Worm (Caenorhabditis elegans): ENCODE results near the gene F46C8.3.
A peak's percentile ranks its signal among the peaks of the same experiment; 100 is the strongest.

Gene F46C8.3

DNA sequence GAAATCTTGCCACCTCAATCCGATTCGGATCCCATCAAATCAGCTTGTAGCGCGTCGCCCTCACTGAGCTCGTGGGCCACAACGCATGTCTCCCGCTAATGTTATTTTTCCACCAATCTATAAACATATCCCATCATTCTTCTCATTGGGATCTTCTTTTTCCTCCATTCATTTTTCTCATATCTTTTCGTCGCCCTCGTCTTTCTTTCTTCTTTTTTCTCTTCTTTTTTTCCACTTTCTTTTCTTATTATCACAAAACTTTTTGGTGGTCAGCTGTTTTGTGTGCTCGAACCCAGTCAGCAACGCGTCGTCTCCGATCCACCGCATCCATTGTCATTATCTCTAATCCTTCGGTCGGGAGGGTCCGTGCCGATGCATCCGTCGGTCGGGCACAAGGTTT lies 1.6 kb upstream of the F46C8.3 start:
- TF ChIP-seq nhr-23 (tag; optimal IDR thresholded peaks at IDR 0.05) = no peak
- TF ChIP-seq nfya-1 (tag; optimal IDR thresholded peaks at IDR 0.05; ENCODE audit: insufficient read depth) = peak; percentile 27

DNA sequence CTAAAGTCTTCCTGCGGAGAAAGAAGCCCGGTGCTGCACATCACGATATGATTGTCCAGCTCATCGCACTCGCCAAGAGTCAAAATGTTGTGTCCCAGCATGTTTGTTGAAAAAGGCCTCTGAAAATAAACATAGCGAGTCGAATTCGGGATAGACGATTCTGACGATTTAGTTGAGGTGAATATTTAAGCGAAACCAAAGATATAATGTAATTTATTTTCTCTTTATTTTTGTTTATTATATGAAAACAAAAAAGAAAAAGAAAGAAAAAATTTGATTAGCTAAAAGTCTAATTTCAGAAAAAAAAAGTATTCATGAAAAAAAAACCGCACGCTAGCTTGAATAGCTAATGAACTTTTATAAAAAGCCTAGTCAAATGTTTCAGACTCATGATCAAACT lies 7.3 kb downstream of the F46C8.3 start, which contains the start of gene ceh-14:
Gene ceh-14 (minus strand): TSS at position 101 of the 400 bp plus-strand sequence.
- no peak for TF ChIP-seq tbx-2 (tag; optimal IDR thresholded peaks at IDR 0.05)
- no peak for TF ChIP-seq mml-1 (tag; optimal IDR thresholded peaks at IDR 0.05)
- TF ChIP-seq pha-4 (tag; optimal IDR thresholded peaks at IDR 0.05) = no peak
- no peak for TF ChIP-seq sea-2 (GFP tag; optimal IDR thresholded peaks at IDR 0.05)
- no peak for TF ChIP-seq aly-2 (tag; optimal IDR thresholded peaks at IDR 0.05)

DNA sequence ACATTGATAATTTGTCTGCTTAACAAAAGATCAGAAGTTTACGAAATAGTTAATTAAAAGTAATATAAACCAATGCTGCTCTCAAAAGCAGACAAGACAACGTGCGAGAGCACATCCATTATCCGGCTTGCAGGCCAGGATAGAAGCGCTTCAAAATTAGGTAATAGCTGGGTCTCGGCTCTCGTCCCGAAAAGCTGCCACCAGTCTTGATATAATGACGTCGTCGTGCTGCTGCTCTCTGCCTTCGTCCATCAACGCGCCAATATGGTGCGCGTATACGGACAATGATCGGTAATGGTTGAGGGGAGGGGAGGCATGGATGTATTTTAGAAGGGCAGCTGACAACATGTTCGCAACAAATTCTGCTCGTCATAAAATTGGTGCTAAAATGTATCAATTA lies 9.1 kb downstream of the F46C8.3 start:
- TF ChIP-seq mml-1 (tag; optimal IDR thresholded peaks at IDR 0.05) = no peak
- no peak for TF ChIP-seq nhr-237 (tag; optimal IDR thresholded peaks at IDR 0.05)
- no peak for TF ChIP-seq nhr-43 (tag; optimal IDR thresholded peaks at IDR 0.05; ENCODE audit: poor library complexity, severe bottlenecking)
- no peak for TF ChIP-seq nfya-1 (tag; optimal IDR thresholded peaks at IDR 0.05; ENCODE audit: insufficient read depth)
- no peak for TF ChIP-seq ztf-11 (tag; optimal IDR thresholded peaks at IDR 0.05)

DNA sequence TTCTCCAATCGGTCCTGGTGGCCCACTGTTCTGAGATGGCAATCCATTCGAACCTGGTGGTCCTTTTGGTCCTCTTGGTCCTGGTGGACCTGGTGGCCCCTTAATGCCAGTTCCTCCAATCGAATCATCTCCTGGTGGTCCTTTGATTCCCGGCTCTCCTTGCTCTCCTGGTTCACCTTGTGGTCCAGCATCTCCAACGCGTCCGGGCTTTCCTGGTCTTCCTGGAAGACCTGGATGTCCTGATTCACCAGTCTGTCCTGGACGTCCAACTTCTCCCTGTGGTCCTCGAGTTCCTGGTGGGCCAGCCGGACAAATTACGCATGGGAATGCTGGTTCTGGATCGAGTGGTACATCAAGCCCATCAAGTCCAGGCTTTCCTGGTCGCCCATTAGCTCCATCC lies 11.5 kb downstream of the F46C8.3 start:
- TF ChIP-seq nhr-23 (tag; optimal IDR thresholded peaks at IDR 0.05) (no peak), pha-4 (tag; optimal IDR thresholded peaks at IDR 0.05) (no peak), nhr-77 (tag; optimal IDR thresholded peaks at IDR 0.05) (no peak), ceh-16 (tag; optimal IDR thresholded peaks at IDR 0.05) (no peak), nhr-43 (tag; optimal IDR thresholded peaks at IDR 0.05; ENCODE audit: poor library complexity, severe bottlenecking) (no peak), tbx-2 (tag; optimal IDR thresholded peaks at IDR 0.05) (no peak)

DNA sequence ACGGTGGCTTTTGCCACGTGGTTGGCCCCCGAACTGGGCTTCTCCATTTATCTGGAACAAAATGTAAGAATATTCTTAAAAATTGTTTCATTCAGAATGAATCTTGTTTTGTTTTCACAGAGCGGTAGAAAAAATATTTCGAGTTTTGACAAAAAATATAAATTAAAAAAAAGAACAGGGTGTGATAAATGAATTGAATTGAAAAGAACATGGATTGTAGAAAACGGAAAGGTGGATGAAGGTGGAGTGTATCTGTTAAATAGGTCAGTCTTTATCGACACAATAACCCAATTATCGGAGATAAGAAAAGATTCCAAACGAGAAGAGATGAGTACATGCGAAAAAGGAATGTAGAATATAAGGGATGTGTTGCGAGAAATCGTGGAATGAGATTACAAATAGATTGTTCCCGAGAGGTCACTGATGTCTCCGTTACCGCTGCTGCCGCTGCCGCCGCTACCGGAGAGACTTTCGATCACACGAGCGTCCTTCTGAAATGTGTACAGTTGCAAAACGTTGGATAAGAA lies 12.4 kb downstream of the F46C8.3 start, which contains the start of gene dpy-7:
Gene dpy-7 (minus strand): TSS at position 51 of the 527 bp plus-strand sequence.
- TF ChIP-seq nhr-11 (tag; optimal IDR thresholded peaks at IDR 0.05) (no peak), lsy-12 (tag; optimal IDR thresholded peaks at IDR 0.05) (no peak), nhr-23 (tag; optimal IDR thresholded peaks at IDR 0.05) (peak; percentile 98), nhr-43 (tag; optimal IDR thresholded peaks at IDR 0.05; ENCODE audit: poor library complexity, severe bottlenecking) (peak; percentile 26)

DNA sequence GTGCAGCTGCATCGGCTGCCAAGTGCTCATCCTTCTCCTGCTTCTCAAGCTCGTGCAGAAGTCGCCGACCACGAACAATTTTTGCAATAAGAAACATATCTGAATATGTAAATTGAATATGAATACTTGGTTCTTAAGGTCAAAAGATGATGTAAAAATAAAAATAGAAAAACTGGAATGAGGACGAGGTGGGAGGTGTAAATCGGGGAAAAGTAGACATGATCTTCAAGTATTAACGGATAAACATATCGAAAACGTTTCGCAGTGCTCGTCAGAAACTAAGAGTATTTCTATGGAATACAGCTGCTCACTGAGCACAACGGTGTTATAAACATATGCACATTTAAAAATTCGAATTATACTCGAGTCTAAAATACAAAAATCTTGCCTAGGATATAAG lies 14.7 kb downstream of the F46C8.3 start, which contains the start of gene glb-16:
Gene glb-16 (minus strand): TSS at position 101 of the 400 bp plus-strand sequence.
- TF ChIP-seq tbx-2 (tag; optimal IDR thresholded peaks at IDR 0.05) (no peak), nhr-28 (tag; optimal IDR thresholded peaks at IDR 0.05) (no peak), hmg-11 (tag; optimal IDR thresholded peaks at IDR 0.05) (no peak), nhr-76 (tag; optimal IDR thresholded peaks at IDR 0.05) (no peak), ceh-82 (tag; optimal IDR thresholded peaks at IDR 0.05) (no peak), jun-1 (tag; optimal IDR thresholded peaks at IDR 0.05) (no peak), elt-3 (tag; optimal IDR thresholded peaks at IDR 0.05) (no peak), mml-1 (tag; optimal IDR thresholded peaks at IDR 0.05) (no peak), ceh-16 (tag; optimal IDR thresholded peaks at IDR 0.05) (no peak), elt-1 (tag; optimal IDR thresholded peaks at IDR 0.05) (no peak), fos-1 (tag; optimal IDR thresholded peaks at IDR 0.05) (no peak), ztf-11 (tag; optimal IDR thresholded peaks at IDR 0.05) (no peak), nhr-67 (tag; optimal IDR thresholded peaks at IDR 0.05) (no peak), nhr-77 (tag; optimal IDR thresholded peaks at IDR 0.05) (no peak), nhr-237 (tag; optimal IDR thresholded peaks at IDR 0.05) (no peak), unc-62 (GFP tag; optimal IDR thresholded peaks at IDR 0.05) (no peak), lsy-12 (tag; optimal IDR thresholded peaks at IDR 0.05) (no peak), nhr-12 (tag; optimal IDR thresholded peaks at IDR 0.05) (no peak)

DNA sequence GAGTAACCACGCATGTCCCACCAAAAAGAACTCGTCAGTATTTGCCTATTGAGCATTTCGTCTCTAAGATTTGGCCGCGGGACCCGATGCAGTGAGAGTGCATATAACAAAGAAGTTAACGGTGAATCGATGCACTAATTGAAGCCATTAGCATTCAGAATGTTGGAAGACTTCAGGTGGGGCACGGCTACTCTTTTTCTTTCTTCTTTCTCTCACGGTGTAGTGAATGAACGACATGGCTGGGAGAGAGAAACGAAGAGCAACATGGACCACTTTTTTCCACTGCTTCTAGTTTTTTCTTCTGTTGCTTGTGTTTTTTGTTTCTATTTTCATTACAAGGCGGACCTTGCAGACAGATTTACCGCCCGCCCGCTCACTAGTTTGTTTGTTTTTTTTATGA lies 15.7 kb downstream of the F46C8.3 start:
- no peak for TF ChIP-seq ztf-4 (tag; optimal IDR thresholded peaks at IDR 0.05)
- no peak for TF ChIP-seq hmg-11 (tag; optimal IDR thresholded peaks at IDR 0.05)
- TF ChIP-seq jun-1 (tag; optimal IDR thresholded peaks at IDR 0.05) = no peak
- TF ChIP-seq elt-2 (tag; optimal IDR thresholded peaks at IDR 0.05) = no peak
- no peak for TF ChIP-seq nhr-25 (tag; optimal IDR thresholded peaks at IDR 0.05)
- no peak for TF ChIP-seq tbx-2 (tag; optimal IDR thresholded peaks at IDR 0.05)
- TF ChIP-seq aly-2 (tag; optimal IDR thresholded peaks at IDR 0.05) = no peak
- TF ChIP-seq nhr-11 (tag; optimal IDR thresholded peaks at IDR 0.05) = no peak
- no peak for TF ChIP-seq nfya-1 (tag; optimal IDR thresholded peaks at IDR 0.05; ENCODE audit: insufficient read depth)
- no peak for TF ChIP-seq sea-2 (GFP tag; optimal IDR thresholded peaks at IDR 0.05)
- no peak for TF ChIP-seq mdl-1 (tag; optimal IDR thresholded peaks at IDR 0.05)
- no peak for TF ChIP-seq pha-4 (tag; optimal IDR thresholded peaks at IDR 0.05)
- no peak for TF ChIP-seq eor-1 (tag; optimal IDR thresholded peaks at IDR 0.05)

All from whole organism, L3 larva.